Comparison of ENCODE assay signal across 3 worm cellular contexts in the genomic region with DNA sequence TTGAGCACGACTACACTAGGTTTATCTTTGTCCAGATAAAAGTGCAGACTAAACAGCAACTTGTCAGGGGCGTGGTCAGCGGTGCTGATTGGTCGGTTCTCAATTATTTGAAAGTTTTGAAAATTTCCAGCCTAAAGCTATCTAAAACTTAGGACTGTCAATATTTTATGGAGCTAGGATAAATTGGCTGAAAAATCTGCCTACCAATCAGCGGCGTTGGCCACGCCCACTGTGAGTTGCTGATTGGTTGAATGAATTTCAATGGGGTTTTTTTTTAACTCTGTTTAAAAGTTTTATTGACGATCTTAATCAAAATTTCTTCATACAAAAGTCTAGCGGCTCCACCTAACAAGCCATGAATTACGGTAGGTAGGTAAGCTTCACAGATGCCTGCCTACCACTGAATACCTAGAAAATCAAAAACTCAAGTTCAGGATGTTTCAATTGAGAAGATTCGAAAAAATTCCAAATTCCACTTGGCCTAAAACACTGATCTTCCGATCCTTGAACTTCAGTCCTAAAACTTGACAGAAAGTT.
A peak's percentile ranks its signal among the peaks of the same experiment; 100 is the strongest.
TF ChIP-seq lines count a peak whose summit lies in the region.

No protein-coding gene starts in this region.

TF ChIP-seq in whole organism, L3 larva, 47 proteins besides CTCF, POLR2A, EP300 and RAD21:
- TF ChIP-seq nfya-1 (tag; optimal IDR thresholded peaks at IDR 0.05; lab: Kevin White, UChicago; ENCODE audit: insufficient read depth) (peak; percentile 54), daf-12 (tag; optimal IDR thresholded peaks at IDR 0.05; lab: Kevin White, UChicago) (no peak), R02D3.7 (tag; optimal IDR thresholded peaks at IDR 0.05; lab: Kevin White, UChicago) (no peak), nhr-25 (tag; optimal IDR thresholded peaks at IDR 0.05; lab: Kevin White, UChicago) (no peak), egl-27 (tag; optimal IDR thresholded peaks at IDR 0.05; lab: Kevin White, UChicago) (no peak)

TF ChIP-seq in whole organism, L4 larva, 104 proteins besides CTCF, POLR2A, EP300 and RAD21:
- TF ChIP-seq aha-1 (tag; lab: Kevin White, UChicago) (peak; percentile 50), fos-1 (tag; optimal IDR thresholded peaks at IDR 0.05; lab: Kevin White, UChicago) (no peak)
TF ChIP-seq in whole organism, L4 larva: peak in this region for 1.

TF ChIP-seq in whole organism, late embryonic, 69 proteins besides CTCF, POLR2A, EP300 and RAD21:
- TF ChIP-seq sdc-2 (tag; optimal IDR thresholded peaks at IDR 0.05; lab: Kevin White, UChicago) (no peak), ets-4 (tag; optimal IDR thresholded peaks at IDR 0.05; lab: Kevin White, UChicago) (no peak), nhr-11 (tag; optimal IDR thresholded peaks at IDR 0.05; lab: Kevin White, UChicago) (no peak), nfya-1 (tag; optimal IDR thresholded peaks at IDR 0.05; lab: Kevin White, UChicago) (peak; percentile 83)
